Worm (Caenorhabditis elegans): ENCODE measurements around the gene fbxa-104.

fbxa-104 gene

DNA sequence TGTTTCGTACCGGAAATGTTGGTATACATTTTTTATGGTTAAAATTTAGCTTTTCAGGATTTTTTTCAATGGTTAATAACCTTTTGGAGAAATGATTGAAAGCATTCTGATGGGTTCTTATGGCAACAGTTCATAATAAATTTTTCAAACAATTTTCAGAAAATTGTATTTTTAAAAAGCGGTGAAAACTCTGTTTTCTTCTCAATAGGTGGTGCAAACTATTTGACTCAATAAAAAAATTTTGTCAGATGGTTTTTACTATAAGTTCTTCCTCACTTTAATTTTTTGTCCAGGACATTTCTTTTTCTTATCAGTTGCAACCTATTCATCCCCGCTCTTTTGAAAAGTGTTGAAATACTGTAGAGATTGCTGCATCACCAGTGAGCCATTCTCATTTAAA is 25.4 kb upstream of the fbxa-104 start, which contains the start of gene T26H5.14:
T26H5.14 (plus strand) TSS at position 301 of the 400 bp plus-strand sequence.
- no peak for TF ChIP-seq madf-3 (GFP tag; IDR thresholded peaks at IDR 0.05)
- no peak for TF ChIP-seq egl-44 (GFP tag; IDR thresholded peaks at IDR 0.05)

DNA sequence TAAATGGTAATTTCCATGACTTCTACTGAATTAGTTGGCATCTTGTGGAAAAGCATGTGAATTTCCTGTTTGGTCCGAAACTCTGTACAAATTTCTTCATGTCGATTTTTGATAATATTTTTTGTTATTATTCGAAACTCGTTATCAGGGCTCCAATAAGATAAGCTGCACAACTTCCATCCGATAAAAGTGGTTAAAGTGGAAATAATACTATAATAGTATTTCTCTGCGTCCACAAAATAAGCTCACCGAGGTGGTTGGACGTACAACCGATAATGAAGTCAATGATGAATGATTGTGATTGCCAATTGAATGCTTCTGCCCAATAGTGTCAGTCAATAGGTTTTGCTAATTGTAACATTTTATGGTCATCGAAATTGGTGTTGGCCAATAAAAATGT is 24.9 kb upstream of the fbxa-104 start, which contains the start of gene T26H5.4:
T26H5.4 (minus strand) TSS at position 294 of the 400 bp plus-strand sequence.
- peak; percentile 3 for TF ChIP-seq nhr-80 (tag; optimal IDR thresholded peaks at IDR 0.05)
- no peak for TF ChIP-seq F39B2.1 (GFP tag; IDR thresholded peaks at IDR 0.05)

DNA sequence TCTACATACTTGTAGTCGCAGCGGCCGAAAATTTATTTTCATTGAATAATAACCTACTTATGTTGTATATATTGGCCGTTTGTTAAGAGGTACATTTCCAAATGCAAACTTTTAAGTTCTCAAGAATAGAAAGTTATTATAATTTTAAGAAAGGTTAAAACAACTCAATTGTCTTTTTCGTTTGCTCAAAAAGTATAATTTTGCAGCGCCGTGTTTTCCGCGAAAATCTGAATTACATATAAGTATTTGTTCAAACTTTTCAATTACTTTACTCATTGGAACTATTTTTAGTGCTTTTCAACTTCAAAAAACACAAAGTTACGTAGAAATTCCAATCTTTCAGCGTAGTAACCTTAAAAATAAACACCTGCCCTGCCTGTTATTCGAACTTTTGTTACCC is 22.0 kb upstream of the fbxa-104 start, which contains the start of gene srh-239:
srh-239 (plus strand) TSS at position 301 of the 400 bp plus-strand sequence.
- no peak for TF ChIP-seq ceh-58 (GFP tag; IDR thresholded peaks at IDR 0.05)

DNA sequence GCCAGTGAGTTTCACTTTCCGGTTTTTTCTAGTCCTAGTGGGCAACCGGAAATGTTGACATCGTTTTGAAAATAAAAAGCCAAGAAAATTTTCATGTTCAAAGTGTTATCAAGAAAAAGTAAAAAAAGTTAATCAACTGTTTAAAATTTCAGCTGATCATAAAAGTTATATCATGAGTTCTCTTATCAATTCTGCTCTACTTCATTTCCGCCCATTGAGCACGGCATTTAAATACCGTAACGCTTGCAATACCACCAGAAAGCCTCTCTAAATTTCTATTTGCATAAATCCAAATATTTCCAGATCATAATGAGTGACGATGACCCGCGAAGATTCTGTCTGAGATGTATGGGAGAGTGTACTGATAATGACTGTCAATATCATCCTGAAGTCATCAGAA is 21.1 kb upstream of the fbxa-104 start, which contains the start of gene T26H5.9:
T26H5.9 (plus strand) TSS at position 302 of the 400 bp plus-strand sequence.
- TF ChIP-seq xnd-1 (tag; optimal IDR thresholded peaks at IDR 0.05) (no peak), nhr-80 (tag; optimal IDR thresholded peaks at IDR 0.05) (peak; percentile 2), ama-1 (optimal IDR thresholded peaks at IDR 0.05) (no peak), ama-1 (GFP tag; optimal IDR thresholded peaks at IDR 0.05) (no peak), ekl-4 (GFP tag; IDR thresholded peaks at IDR 0.05) (no peak)

DNA sequence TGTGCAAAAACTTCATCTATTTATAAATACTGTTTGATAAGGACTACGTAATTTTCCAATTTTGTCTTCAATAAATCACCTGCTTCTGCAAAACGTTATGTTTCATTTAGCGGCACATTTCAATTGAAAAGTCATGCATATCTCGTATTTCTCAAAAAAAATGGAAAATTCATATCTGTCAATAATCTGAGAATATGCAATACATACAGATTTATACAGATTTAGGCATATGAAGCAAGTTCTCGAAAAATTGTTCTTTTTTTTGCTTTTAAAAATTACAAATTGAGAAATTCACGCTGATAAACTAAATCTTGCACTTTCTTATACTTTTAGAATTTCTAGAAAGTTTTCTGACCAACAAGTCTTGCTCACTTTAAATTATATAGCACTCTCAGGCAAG is 20.7 kb upstream of the fbxa-104 start, which contains the start of gene T26H5.11:
T26H5.11 (minus strand) TSS at position 101 of the 400 bp plus-strand sequence.
- TF ChIP-seq K11D2.4 (GFP tag; IDR thresholded peaks at IDR 0.05) = no peak
- no peak for TF ChIP-seq snpc-1.3 (tag; optimal IDR thresholded peaks at IDR 0.05; ENCODE audit: insufficient read depth)
- TF ChIP-seq F22D6.2 (tag; optimal IDR thresholded peaks at IDR 0.05) = no peak
- no peak for TF ChIP-seq athp-1 (tag; optimal IDR thresholded peaks at IDR 0.05)
- TF ChIP-seq dpff-1 (tag; optimal IDR thresholded peaks at IDR 0.05) = no peak
- TF ChIP-seq Y95B8A.8 (GFP tag; IDR thresholded peaks at IDR 0.05) = no peak
- no peak for TF ChIP-seq lin-26 (GFP tag; IDR thresholded peaks at IDR 0.05)
- no peak for TF ChIP-seq T26A5.8 (tag; optimal IDR thresholded peaks at IDR 0.05)
- TF ChIP-seq bed-2 (GFP tag; IDR thresholded peaks at IDR 0.05) = no peak
- no peak for TF ChIP-seq let-526 (GFP tag; IDR thresholded peaks at IDR 0.05)
- TF ChIP-seq efl-1 (GFP tag; optimal IDR thresholded peaks at IDR 0.05) = no peak

DNA sequence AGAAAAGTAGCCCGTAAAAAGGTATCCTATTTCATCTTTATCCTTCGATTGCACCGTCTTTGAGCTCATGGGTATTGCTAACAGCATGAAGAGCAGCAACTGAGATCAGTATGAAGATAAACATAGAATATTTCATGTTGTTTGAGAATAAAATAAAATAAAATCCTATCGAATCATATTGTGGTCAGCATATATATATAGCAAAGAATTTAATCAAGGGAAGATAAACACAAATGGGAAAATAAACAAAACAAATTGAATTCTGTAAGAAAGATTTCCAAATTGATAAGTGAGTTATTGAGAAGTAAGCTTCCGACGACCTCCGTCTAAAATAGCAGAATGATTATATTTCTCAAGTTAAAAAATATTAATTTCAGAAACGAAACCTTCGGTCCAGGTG is 20.2 kb upstream of the fbxa-104 start, which contains the start of gene T26H5.10:
T26H5.10 (minus strand) TSS at position 101 of the 400 bp plus-strand sequence.
- no peak for TF ChIP-seq Y67H2A.10 (GFP tag; conservative IDR thresholded peaks at IDR 0.05)
- no peak for TF ChIP-seq pha-4 (tag; optimal IDR thresholded peaks at IDR 0.05)
- no peak for TF ChIP-seq madf-6 (GFP tag; IDR thresholded peaks at IDR 0.05)

DNA sequence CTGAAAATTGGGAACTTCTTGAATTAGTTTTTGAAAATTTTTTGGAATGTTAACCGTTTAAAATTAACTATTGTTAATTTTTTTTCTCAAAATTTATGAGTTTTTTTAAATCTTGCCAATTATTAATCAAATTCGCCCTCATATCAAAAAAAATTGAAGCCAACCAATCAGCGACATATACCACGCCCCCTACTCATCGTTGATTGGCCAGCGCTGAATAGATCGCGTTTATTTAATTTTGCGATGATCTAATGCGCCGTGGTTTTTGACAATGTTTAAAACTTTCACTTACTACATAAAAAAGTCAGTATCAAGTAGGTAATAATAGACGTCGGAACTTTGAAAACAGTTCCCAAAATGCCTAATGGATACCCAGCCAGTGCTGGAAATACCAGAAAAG is 18.9 kb upstream of the fbxa-104 start:
- TF ChIP-seq sptf-2 (GFP tag; optimal IDR thresholded peaks at IDR 0.05) = no peak
- no peak for TF ChIP-seq hmg-20 (GFP tag; IDR thresholded peaks at IDR 0.05)
- no peak for TF ChIP-seq B0336.3 (GFP tag; IDR thresholded peaks at IDR 0.05)
- no peak for TF ChIP-seq K12H6.12 (tag; optimal IDR thresholded peaks at IDR 0.05)
- TF ChIP-seq ceh-100 (GFP tag; IDR thresholded peaks at IDR 0.05) = no peak
- TF ChIP-seq ztf-26 (tag; optimal IDR thresholded peaks at IDR 0.05) = no peak
- no peak for TF ChIP-seq bed-2 (GFP tag; IDR thresholded peaks at IDR 0.05)
- no peak for TF ChIP-seq ceh-91 (GFP tag; IDR thresholded peaks at IDR 0.05)
- TF ChIP-seq ceh-27 (GFP tag; optimal IDR thresholded peaks at IDR 0.05) = no peak
- TF ChIP-seq hrde-1 (tag; optimal IDR thresholded peaks at IDR 0.05; ENCODE audit: borderline replicate concordance) = no peak
- TF ChIP-seq nhr-27 (tag; optimal IDR thresholded peaks at IDR 0.05) = no peak
- no peak for TF ChIP-seq snpc-1.1 (tag; optimal IDR thresholded peaks at IDR 0.05; ENCODE audit: insufficient read depth)
- no peak for TF ChIP-seq ceh-58 (GFP tag; IDR thresholded peaks at IDR 0.05)
- TF ChIP-seq mxl-1 (tag; optimal IDR thresholded peaks at IDR 0.05) = no peak

Data from whole organism, young adult.